Fruit fly (Drosophila melanogaster): ENCODE measurements around the gene Rh4.

DNA sequence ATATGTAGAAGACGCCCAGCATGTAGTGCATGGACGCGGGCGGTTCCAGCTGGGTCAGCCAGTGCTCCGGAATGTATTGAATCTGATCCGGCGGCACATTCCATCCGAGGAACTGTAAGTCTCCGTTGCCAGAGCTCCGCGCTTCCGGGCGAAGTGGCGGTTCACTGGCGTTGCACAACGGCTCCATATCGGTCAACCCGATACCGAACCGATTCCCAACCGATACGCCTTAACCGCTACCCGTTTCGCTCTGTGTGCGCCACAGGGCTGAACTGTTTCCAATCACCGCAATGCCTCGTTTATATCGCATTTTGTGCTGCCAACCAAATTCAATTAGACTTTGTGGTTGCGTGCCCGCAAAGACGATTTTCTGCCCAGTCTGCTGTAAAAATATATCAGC lies at the start of gene Rh4:
- no peak for TF ChIP-seq pan (optimal IDR thresholded peaks at IDR 0.05)
- TF ChIP-seq OdsH (GFP tag; optimal IDR thresholded peaks at IDR 0.05), result no peak
- TF ChIP-seq N (GFP tag; optimal IDR thresholded peaks at IDR 0.05), result no peak
- no peak for TF ChIP-seq Dif (GFP tag; optimal IDR thresholded peaks at IDR 0.05; ENCODE audit: partially characterized antibody)
- no peak for TF ChIP-seq psq (GFP tag; optimal IDR thresholded peaks at IDR 0.05)
- no peak for TF ChIP-seq Abd-B (GFP tag; optimal IDR thresholded peaks at IDR 0.05)
- no peak for TF ChIP-seq jim (GFP tag; optimal IDR thresholded peaks at IDR 0.05)
- no peak for TF ChIP-seq brk (GFP tag; optimal IDR thresholded peaks at IDR 0.05)
- no peak for TF ChIP-seq Dfd (GFP tag; optimal IDR thresholded peaks at IDR 0.05)
- TF ChIP-seq sage (GFP tag; optimal IDR thresholded peaks at IDR 0.05), result no peak
- no peak for TF ChIP-seq woc (GFP tag; optimal IDR thresholded peaks at IDR 0.05)

Measured in whole organism, wandering third instar larva.